Worm (Caenorhabditis elegans) whole organism, young adult: Measurements from ENCODE around the gene mtx-2.

Experiments used
- nfya-1 ChIP-seq: sonication (generic microtip); optimal IDR thresholded peaks from 2 replicates; lab custom pipeline; 2017; ENCODE audit warnings: antibody characterized with exemption, missing compliant biosample characterization, missing genetic modification characterization, borderline replicate concordance; ENCODE audit not compliant: insufficient read depth
- pha-4 ChIP-seq: fragments of 150-350 bp; sonication (generic microtip); optimal IDR thresholded peaks from 2 replicates; lab custom pipeline; 2014; ENCODE audit warnings: missing biosample characterization, missing genetic modification reagents, missing genetic modification characterization
- sea-2 ChIP-seq: fragments of 200-800 bp; sonication (Bioruptor generic); IDR thresholded peaks from 2 replicates; pipeline ENCODE4 v1.3.6; 2022; ENCODE audit warnings: missing genetic modification characterization, missing compliant biosample characterization
- snpc-1.3 ChIP-seq: sonication (generic microtip); optimal IDR thresholded peaks from 2 replicates; lab custom pipeline; 2017; ENCODE audit warnings: missing genetic modification characterization, mild to moderate bottlenecking, missing compliant biosample characterization, antibody characterized with exemption, moderate library complexity, missing genotype, missing genetic modification reagents; ENCODE audit not compliant: insufficient read depth
- unc-62 ChIP-seq: fragments of 150-350 bp; optimal IDR thresholded peaks from 2 replicates; lab custom pipeline; 2014; ENCODE audit warnings: missing biosample characterization, missing genetic modification reagents, missing genetic modification characterization
- zfh-2 ChIP-seq: fragments of 200-800 bp; sonication (Bioruptor generic); conservative IDR thresholded peaks from 2 replicates; pipeline ENCODE4 v1.3.6; 2022; ENCODE audit warnings: missing genetic modification reagents, missing genetic modification characterization, missing compliant biosample characterization

DNA sequence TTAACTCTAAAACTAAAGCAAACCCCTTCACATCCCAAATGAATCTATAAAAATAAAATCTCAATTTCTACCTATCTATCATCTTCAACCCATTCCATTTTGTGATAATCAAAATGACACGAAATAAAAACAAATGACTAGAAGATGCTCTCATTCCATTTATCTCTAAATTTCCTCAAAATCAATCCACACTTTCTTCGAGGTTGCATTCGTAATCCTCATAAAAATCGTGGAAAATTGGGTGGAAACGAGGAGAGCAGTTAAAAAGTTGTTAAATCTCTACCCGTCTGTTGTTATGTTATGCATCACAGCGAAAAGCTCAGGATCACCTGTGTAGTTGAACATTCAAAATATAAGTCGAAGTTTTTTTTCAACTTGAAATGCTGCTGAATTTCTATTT lies 43.5 kb upstream of the mtx-2 start:
- TF ChIP-seq unc-62 (GFP tag; lab: Kevin White, UChicago) (no peak), zfh-2 (GFP tag; lab: Robert Waterston, UW) (no peak), snpc-1.3 (tag; lab: Kevin White, UChicago) (no peak), sea-2 (no peak), pha-4 (no peak), nfya-1 (tag; lab: Kevin White, UChicago) (no peak)
